Fruit fly (Drosophila melanogaster): Measurements from ENCODE around the gene CG9641.

Gene CG9641

dm6 chr2L:3006194-3006593 is 29.5 kb upstream of the CG9641 start (continued):
- TF ChIP-seq HLH4C (GFP tag; IDR thresholded peaks at IDR 0.05; ENCODE audit: partially characterized antibody) (no peak), sd (tag; optimal IDR thresholded peaks at IDR 0.05) (peak; percentile 71), shn (GFP tag; optimal IDR thresholded peaks at IDR 0.05) (no peak), CG13894 (tag; optimal IDR thresholded peaks at IDR 0.05) (peak; percentile 39), az2 (GFP tag; optimal IDR thresholded peaks at IDR 0.05) (no peak), gcm (GFP tag; optimal IDR thresholded peaks at IDR 0.05) (no peak), CG7745 (tag; optimal IDR thresholded peaks at IDR 0.05) (peak; percentile 51), CG17568 (GFP tag; optimal IDR thresholded peaks at IDR 0.05) (no peak), Lhr (GFP tag; optimal IDR thresholded peaks at IDR 0.05) (no peak), ems (GFP tag; optimal IDR thresholded peaks at IDR 0.05) (no peak), CG4360 (GFP tag; IDR thresholded peaks at IDR 0.05) (no peak), CG13296 (GFP tag; optimal IDR thresholded peaks at IDR 0.05) (no peak), CG12299 (tag; optimal IDR thresholded peaks at IDR 0.05) (no peak), otp (GFP tag; IDR thresholded peaks at IDR 0.05) (no peak), CG11696 (GFP tag; IDR thresholded peaks at IDR 0.05) (no peak)

- TF ChIP-seq CG8924 (tag; optimal IDR thresholded peaks at IDR 0.05) = no peak
- no peak for TF ChIP-seq HHEX (GFP tag; optimal IDR thresholded peaks at IDR 0.05)
- TF ChIP-seq tio (GFP tag; optimal IDR thresholded peaks at IDR 0.05) = no peak
- no peak for TF ChIP-seq yki (optimal IDR thresholded peaks at IDR 0.05)
- no peak for TF ChIP-seq CG4820 (GFP tag; optimal IDR thresholded peaks at IDR 0.05)
- peak; percentile 32 for TF ChIP-seq Med (GFP tag)
- TF ChIP-seq tup (GFP tag; optimal IDR thresholded peaks at IDR 0.05) = no peak
- no peak for TF ChIP-seq sima (GFP tag; optimal IDR thresholded peaks at IDR 0.05)
- no peak for TF ChIP-seq CG32772 (GFP tag; IDR thresholded peaks at IDR 0.05)
- TF ChIP-seq Sry-β (GFP tag; optimal IDR thresholded peaks at IDR 0.05) = no peak
- no peak for TF ChIP-seq B-H1 (GFP tag; IDR thresholded peaks at IDR 0.05)
- TF ChIP-seq cad (GFP tag; optimal IDR thresholded peaks at IDR 0.05) = peak; percentile 96
- no peak for TF ChIP-seq CG6854 (GFP tag; optimal IDR thresholded peaks at IDR 0.05)
- TF ChIP-seq Fer3 (tag; optimal IDR thresholded peaks at IDR 0.05) = no peak
- TF ChIP-seq Mes4 (GFP tag; optimal IDR thresholded peaks at IDR 0.05) = no peak
- peak in 1 of 2 experiments; percentile 43 for TF ChIP-seq Pdp1 (GFP tag; optimal IDR thresholded peaks at IDR 0.05)
- TF ChIP-seq Stat92E (GFP tag; optimal IDR thresholded peaks at IDR 0.05) = no peak
- TF ChIP-seq ken (GFP tag; IDR thresholded peaks at IDR 0.05) = no peak
- TF ChIP-seq Sry-δ (GFP tag; optimal IDR thresholded peaks at IDR 0.05) = no peak
- no peak for TF ChIP-seq CG11247 (GFP tag; IDR thresholded peaks at IDR 0.05)
- no peak for TF ChIP-seq CG9727 (GFP tag; optimal IDR thresholded peaks at IDR 0.05)
- no peak for TF ChIP-seq z (GFP tag; IDR thresholded peaks at IDR 0.05)
- TF ChIP-seq CG9609 (GFP tag; optimal IDR thresholded peaks at IDR 0.05) = no peak
- TF ChIP-seq CG5953 (GFP tag; IDR thresholded peaks at IDR 0.05) = no peak
- TF ChIP-seq insv (GFP tag; optimal IDR thresholded peaks at IDR 0.05) = no peak
- no peak for TF ChIP-seq CG4730 (GFP tag; IDR thresholded peaks at IDR 0.05)
- no peak for TF ChIP-seq vfl (GFP tag; optimal IDR thresholded peaks at IDR 0.05)
- TF ChIP-seq CG17359 (tag; optimal IDR thresholded peaks at IDR 0.05) = no peak
- TF ChIP-seq HLH54F (GFP tag; optimal IDR thresholded peaks at IDR 0.05) = no peak
- no peak for TF ChIP-seq Chrac-16 (GFP tag; optimal IDR thresholded peaks at IDR 0.05)
- no peak for TF ChIP-seq hkb (optimal IDR thresholded peaks at IDR 0.05)
- no peak for TF ChIP-seq hkb (GFP tag; IDR thresholded peaks at IDR 0.05)
- peak in 1 of 2 experiments; percentile 77 for TF ChIP-seq tll (GFP tag; optimal IDR thresholded peaks at IDR 0.05)
- no peak for TF ChIP-seq CG7745 (tag; optimal IDR thresholded peaks at IDR 0.05)
- TF ChIP-seq CG2120 (GFP tag; optimal IDR thresholded peaks at IDR 0.05) = no peak
Measured at dm6 chr2L:3005483-3005882, 28.8 kb upstream of the CG9641 start.

Measured in whole organism, embryonic.